Fruit fly (Drosophila melanogaster): Measurements from ENCODE around the gene Manf.

Manf gene

dm6 chr3R:16337053-16337385, 12.2 kb upstream of the Manf start (continued):
- peak; percentile 36 for TF ChIP-seq oc (tag; optimal IDR thresholded peaks at IDR 0.05)
- peak; percentile 77 for TF ChIP-seq CG10959 (GFP tag; IDR thresholded peaks at IDR 0.05)
- TF ChIP-seq lov (optimal IDR thresholded peaks at IDR 0.05), result no peak
- peak; percentile 46; the same call in 1 of the 3 replicates for TF ChIP-seq lov (GFP tag; IDR thresholded peaks at IDR 0.05)
- TF ChIP-seq HHEX (GFP tag; optimal IDR thresholded peaks at IDR 0.05), result peak; percentile 20
- no peak for TF ChIP-seq hkb (optimal IDR thresholded peaks at IDR 0.05)
- 0 out of 2 replicates have a peak, but pooled peaks have one; percentile 20 for TF ChIP-seq hkb (GFP tag; IDR thresholded peaks at IDR 0.05)
- peak; percentile 72 for TF ChIP-seq CG6254 (GFP tag; optimal IDR thresholded peaks at IDR 0.05)
- TF ChIP-seq Neu2 (GFP tag; optimal IDR thresholded peaks at IDR 0.05; ENCODE audit: borderline replicate concordance), result peak; percentile 71
- TF ChIP-seq CG18764 (GFP tag; optimal IDR thresholded peaks at IDR 0.05), result peak; percentile 19
- TF ChIP-seq Rx (GFP tag; IDR thresholded peaks at IDR 0.05), result peak; percentile 46; the same call in 1 of the 2 replicates
- TF ChIP-seq CG3847 (GFP tag; IDR thresholded peaks at IDR 0.05), result 0 out of 2 replicates have a peak, but pooled peaks have one; percentile 6
- TF ChIP-seq Hr51 (GFP tag; optimal IDR thresholded peaks at IDR 0.05), result peak; percentile 14 to 54
- TF ChIP-seq CG10654 (GFP tag; optimal IDR thresholded peaks at IDR 0.05), result peak; percentile 13
- TF ChIP-seq CG17912 (GFP tag; optimal IDR thresholded peaks at IDR 0.05), result no peak
- TF ChIP-seq CG10979 (tag; optimal IDR thresholded peaks at IDR 0.05), result peak; percentile 83
- peak; percentile 85 for TF ChIP-seq gsb-n (tag; optimal IDR thresholded peaks at IDR 0.05)
- TF ChIP-seq CG2875 (GFP tag; optimal IDR thresholded peaks at IDR 0.05), result peak; percentile 53
- TF ChIP-seq CG9437 (GFP tag; optimal IDR thresholded peaks at IDR 0.05), result no peak
- peak; percentile 37 for TF ChIP-seq dmrt99B (tag; optimal IDR thresholded peaks at IDR 0.05)
- TF ChIP-seq CoRest (tag; optimal IDR thresholded peaks at IDR 0.05), result peak; percentile 7
- TF ChIP-seq CG4854 (GFP tag; optimal IDR thresholded peaks at IDR 0.05), result no peak
- no peak for TF ChIP-seq BEAF-32 (GFP tag; optimal IDR thresholded peaks at IDR 0.05)
- peak; percentile 31 for TF ChIP-seq CG10274 (GFP tag; optimal IDR thresholded peaks at IDR 0.05)
- peak; percentile 45 for TF ChIP-seq CG16863 (GFP tag; optimal IDR thresholded peaks at IDR 0.05)
- peak; percentile 83 for TF ChIP-seq ara (GFP tag; IDR thresholded peaks at IDR 0.05)
- peak; percentile 36; the same call in 1 of the 2 replicates for TF ChIP-seq HLH3B (GFP tag; IDR thresholded peaks at IDR 0.05)
- peak; percentile 15 for TF ChIP-seq Sry-δ (GFP tag; optimal IDR thresholded peaks at IDR 0.05)
- TF ChIP-seq Gug (GFP tag; IDR thresholded peaks at IDR 0.05), result peak; percentile 23; the same call in 2 of the 4 replicates
- TF ChIP-seq CG11093 (GFP tag; IDR thresholded peaks at IDR 0.05), result peak; percentile 52; the same call in 2 of the 3 replicates
- peak; percentile 39; the same call in 1 of the 3 replicates for TF ChIP-seq H15 (GFP tag; IDR thresholded peaks at IDR 0.05)
- TF ChIP-seq CG4730 (GFP tag; IDR thresholded peaks at IDR 0.05), result peak; percentile 28; the same call in 1 of the 2 replicates
- peak; percentile 17 for TF ChIP-seq CG1647 (GFP tag; optimal IDR thresholded peaks at IDR 0.05)
- TF ChIP-seq CG13287 (GFP tag; IDR thresholded peaks at IDR 0.05; ENCODE audit: partially characterized antibody), result no peak
- peak; percentile 51 for TF ChIP-seq E2f1 (GFP tag; IDR thresholded peaks at IDR 0.05)
- TF ChIP-seq pan (optimal IDR thresholded peaks at IDR 0.05), result no peak
- peak in 1 of 2 experiments; percentile 27 for TF ChIP-seq pan (GFP tag; optimal IDR thresholded peaks at IDR 0.05 in 1 of 2, IDR thresholded peaks at IDR 0.05 in 1 of 2)
- no peak for TF ChIP-seq CG11398 (GFP tag; optimal IDR thresholded peaks at IDR 0.05)
- TF ChIP-seq gcm (GFP tag; optimal IDR thresholded peaks at IDR 0.05), result peak; percentile 66
- peak; percentile 24 for TF ChIP-seq Atf-2 (GFP tag; optimal IDR thresholded peaks at IDR 0.05)
- TF ChIP-seq Deaf1 (tag; optimal IDR thresholded peaks at IDR 0.05), result no peak
- TF ChIP-seq Xbp1 (GFP tag; optimal IDR thresholded peaks at IDR 0.05), result peak; percentile 40
- TF ChIP-seq gce (GFP tag; IDR thresholded peaks at IDR 0.05), result no peak
- TF ChIP-seq lab (GFP tag; optimal IDR thresholded peaks at IDR 0.05), result peak; percentile 16
- peak; percentile 38 for TF ChIP-seq org-1 (GFP tag; optimal IDR thresholded peaks at IDR 0.05)
- no peak for TF ChIP-seq prd (optimal IDR thresholded peaks at IDR 0.05)
- peak; percentile 90 for TF ChIP-seq prd (GFP tag; IDR thresholded peaks at IDR 0.05)
- TF ChIP-seq CG34422 (GFP tag; IDR thresholded peaks at IDR 0.05), result peak; percentile 77; the same call in 2 of the 3 replicates
- TF ChIP-seq CG9817 (tag; optimal IDR thresholded peaks at IDR 0.05), result no peak
- TF ChIP-seq bsh (GFP tag; optimal IDR thresholded peaks at IDR 0.05), result peak; percentile 56 to 74
- TF ChIP-seq CG1233 (GFP tag; optimal IDR thresholded peaks at IDR 0.05), result peak; percentile 51
